Fruit fly (Drosophila melanogaster) whole organism, prepupa: ENCODE results near the gene kek6.
A peak's percentile ranks its signal among the peaks of the same experiment; 100 is the strongest.

ENCODE experiments used
- Blimp-1 ChIP-seq: fragments of 200-800 bp; sonication (Bioruptor generic); optimal IDR thresholded peaks from 3 replicates; lab custom pipeline; 2017; ENCODE audit warnings: missing biosample characterization, missing genetic modification characterization, mild to moderate bottlenecking, moderate library complexity, missing genetic modification reagents
- CG10631 ChIP-seq: fragments of 200-800 bp; sonication (Bioruptor generic); optimal IDR thresholded peaks from 2 replicates; lab custom pipeline; 2016; ENCODE audit warnings: missing biosample characterization, missing genetic modification characterization
- CG11294 ChIP-seq: fragments of 200-800 bp; sonication (Bioruptor generic); IDR thresholded peaks from 2 replicates; pipeline ENCODE4 v1.3.6; 2022; ENCODE audit warnings: missing biosample characterization, missing genetic modification characterization
- CG11762 ChIP-seq: fragments of 200-800 bp; sonication (Bioruptor generic); optimal IDR thresholded peaks from 3 replicates; lab custom pipeline; 2016; ENCODE audit warnings: missing biosample characterization, missing genetic modification characterization; ENCODE audit not compliant: insufficient read depth
- CG15336 ChIP-seq: fragments of 200-800 bp; sonication (Bioruptor generic); IDR thresholded peaks from 2 replicates; pipeline ENCODE4 v1.3.6; 2022; ENCODE audit warnings: missing biosample characterization, missing genetic modification characterization
- CG1621 ChIP-seq: fragments of 200-800 bp; sonication (Bioruptor generic); optimal IDR thresholded peaks from 3 replicates; lab custom pipeline; 2018; ENCODE audit warnings: missing biosample characterization, mild to moderate bottlenecking, missing genetic modification characterization
- CG16779 ChIP-seq: fragments of 200-800 bp; sonication (Bioruptor generic); optimal IDR thresholded peaks from 3 replicates; lab custom pipeline; 2017; ENCODE audit warnings: missing biosample characterization, mild to moderate bottlenecking, missing genetic modification characterization
- CG3032 ChIP-seq: fragments of 200-800 bp; optimal IDR thresholded peaks from 2 replicates; lab custom pipeline; 2019; ENCODE audit warnings: missing biosample characterization, mild to moderate bottlenecking, missing genetic modification characterization, moderate library complexity
- CG32006 ChIP-seq: fragments of 200-800 bp; sonication (Bioruptor generic); optimal IDR thresholded peaks from 3 replicates; lab custom pipeline; 2017; ENCODE audit warnings: missing biosample characterization, mild to moderate bottlenecking, missing genetic modification characterization
- CG3919 ChIP-seq: fragments of 200-800 bp; sonication (Bioruptor generic); optimal IDR thresholded peaks from 3 replicates; lab custom pipeline; 2016; ENCODE audit warnings: missing biosample characterization, missing genetic modification characterization
- CG6163 ChIP-seq: fragments of 200-800 bp; sonication (Bioruptor generic); IDR thresholded peaks from 3 replicates; pipeline ENCODE4 v1.3.6; 2022; ENCODE audit warnings: missing biosample characterization, missing genetic modification characterization
- CG6792 ChIP-seq: fragments of 200-800 bp; sonication (Bioruptor generic); optimal IDR thresholded peaks from 3 replicates; lab custom pipeline; 2016; ENCODE audit warnings: missing biosample characterization, missing genetic modification characterization
- CG6808 ChIP-seq: fragments of 200-800 bp; sonication (Bioruptor generic); optimal IDR thresholded peaks from 3 replicates; lab custom pipeline; 2017; ENCODE audit warnings: missing biosample characterization, missing genetic modification characterization, mild to moderate bottlenecking, moderate library complexity, missing genetic modification reagents
- CG7368 ChIP-seq: fragments of 200-800 bp; sonication (Bioruptor generic); optimal IDR thresholded peaks from 3 replicates; lab custom pipeline; 2016; ENCODE audit warnings: missing biosample characterization, missing genetic modification characterization
- CG8319 ChIP-seq: fragments of 200-800 bp; sonication (Bioruptor generic); optimal IDR thresholded peaks from 3 replicates; lab custom pipeline; 2016; ENCODE audit warnings: missing biosample characterization, missing genetic modification characterization
- CG9139 ChIP-seq: fragments of 200-800 bp; sonication (Bioruptor generic); optimal IDR thresholded peaks from 3 replicates; lab custom pipeline; 2017; ENCODE audit warnings: missing biosample characterization, mild to moderate bottlenecking, missing genetic modification characterization
- Eip75B ChIP-seq: fragments of 200-800 bp; sonication (Bioruptor generic); optimal IDR thresholded peaks from 3 replicates; lab custom pipeline; 2016; ENCODE audit warnings: missing biosample characterization, missing genetic modification characterization
- Eip78C ChIP-seq: fragments of 200-800 bp; sonication (Bioruptor generic); peaks from one replicate; lab custom pipeline; 2016; ENCODE audit warnings: missing biosample characterization, missing genetic modification characterization
- Eip93F ChIP-seq: fragments of 200-800 bp; sonication (Bioruptor generic); optimal IDR thresholded peaks from 2 replicates; lab custom pipeline; 2016; ENCODE audit warnings: missing biosample characterization, mild to moderate bottlenecking, missing genetic modification characterization
- Ets21C ChIP-seq: fragments of 200-800 bp; sonication (Bioruptor generic); optimal IDR thresholded peaks from 3 replicates; lab custom pipeline; 2016; ENCODE audit warnings: missing biosample characterization, missing genetic modification characterization
- Gug ChIP-seq: fragments of 200-800 bp; sonication (Bioruptor generic); IDR thresholded peaks from 2 replicates; pipeline ENCODE4 v1.3.6; 2022; ENCODE audit warnings: missing biosample characterization, missing genetic modification characterization
- Hr38 ChIP-seq: sonication (Bioruptor generic); optimal IDR thresholded peaks from 2 replicates; lab custom pipeline; 2016; ENCODE audit warnings: missing biosample characterization, missing genetic modification characterization
- Hr39 ChIP-seq: fragments of 200-800 bp; sonication (Bioruptor generic); optimal IDR thresholded peaks from 2 replicates; lab custom pipeline; 2016; ENCODE audit warnings: missing biosample characterization, missing genetic modification characterization
- Hr4 ChIP-seq: fragments of 200-800 bp; sonication (Bioruptor generic); optimal IDR thresholded peaks from 3 replicates; lab custom pipeline; 2016; ENCODE audit warnings: missing biosample characterization, missing genetic modification characterization
- Lpt ChIP-seq: fragments of 200-800 bp; sonication (Bioruptor generic); optimal IDR thresholded peaks from 3 replicates; lab custom pipeline; 2016; ENCODE audit warnings: missing biosample characterization, missing genetic modification characterization
- Met ChIP-seq: fragments of 200-800 bp; sonication (Bioruptor generic); optimal IDR thresholded peaks from 3 replicates; lab custom pipeline; 2016; ENCODE audit warnings: missing biosample characterization, missing genetic modification characterization
- OdsH ChIP-seq: fragments of 200-800 bp; sonication (Bioruptor generic); optimal IDR thresholded peaks from 3 replicates; lab custom pipeline; 2016; ENCODE audit warnings: missing biosample characterization, missing genetic modification characterization
- Smox ChIP-seq: fragments of 200-800 bp; sonication (Bioruptor generic); optimal IDR thresholded peaks from 3 replicates; lab custom pipeline; 2016; ENCODE audit warnings: missing biosample characterization, missing genetic modification characterization
- Sox102F ChIP-seq: fragments of 200-800 bp; sonication (Bioruptor generic); optimal IDR thresholded peaks from 2 replicates; lab custom pipeline; 2016; ENCODE audit warnings: missing biosample characterization, mild to moderate bottlenecking, missing genetic modification characterization
- achi ChIP-seq: fragments of 200-800 bp; sonication (Bioruptor generic); optimal IDR thresholded peaks from 3 replicates; lab custom pipeline; 2016; ENCODE audit warnings: missing biosample characterization, missing genetic modification characterization
- acj6 ChIP-seq: fragments of 200-800 bp; sonication (Bioruptor generic); optimal IDR thresholded peaks from 3 replicates; lab custom pipeline; 2016; ENCODE audit warnings: missing biosample characterization, missing genetic modification characterization
- cyc ChIP-seq: fragments of 200-800 bp; sonication (Bioruptor generic); optimal IDR thresholded peaks from 3 replicates; lab custom pipeline; 2016; ENCODE audit warnings: missing biosample characterization, missing genetic modification characterization
- dac ChIP-seq: fragments of 200-800 bp; sonication (Bioruptor generic); optimal IDR thresholded peaks from 2 replicates; lab custom pipeline; 2017; ENCODE audit warnings: missing biosample characterization, mild to moderate bottlenecking, missing genetic modification characterization
- dsx ChIP-seq: fragments of 200-800 bp; optimal IDR thresholded peaks from 3 replicates; lab custom pipeline; 2019; ENCODE audit warnings: missing biosample characterization, mild to moderate bottlenecking, missing genetic modification characterization, moderate library complexity; ENCODE audit not compliant: poor library complexity, severe bottlenecking
- eg ChIP-seq: fragments of 200-800 bp; sonication (Bioruptor generic); IDR thresholded peaks from 3 replicates; pipeline ENCODE4 v1.3.6; 2022; ENCODE audit warnings: missing biosample characterization, missing genetic modification characterization
- esn ChIP-seq: fragments of 200-800 bp; sonication (Bioruptor generic); optimal IDR thresholded peaks from 2 replicates; lab custom pipeline; 2016; ENCODE audit warnings: missing biosample characterization, mild to moderate bottlenecking, missing genetic modification characterization, moderate library complexity
- fd59A ChIP-seq: fragments of 200-800 bp; sonication (Bioruptor generic); optimal IDR thresholded peaks from 2 replicates; lab custom pipeline; 2017; ENCODE audit warnings: missing biosample characterization, mild to moderate bottlenecking, missing genetic modification characterization, missing genetic modification reagents
- fd85E ChIP-seq: fragments of 200-800 bp; sonication (Bioruptor generic); optimal IDR thresholded peaks from 3 replicates; lab custom pipeline; 2016; ENCODE audit warnings: missing biosample characterization, missing genetic modification characterization
- lz ChIP-seq: fragments of 200-800 bp; sonication (Bioruptor generic); optimal IDR thresholded peaks from 3 replicates; lab custom pipeline; 2016; ENCODE audit warnings: missing biosample characterization, missing genetic modification characterization
- net ChIP-seq: fragments of 200-800 bp; sonication (Bioruptor generic); optimal IDR thresholded peaks from 3 replicates; lab custom pipeline; 2016; ENCODE audit warnings: missing biosample characterization, missing genetic modification characterization
- pdm3 ChIP-seq: fragments of 200-800 bp; sonication (Bioruptor generic); optimal IDR thresholded peaks from 3 replicates; lab custom pipeline; 2016; ENCODE audit warnings: missing biosample characterization, missing genetic modification characterization
- salr ChIP-seq, 2 experiments: fragments of 200-800 bp; sonication (Bioruptor generic); optimal IDR thresholded peaks; 3 replicates each; lab custom pipeline; 2016 to 2018; ENCODE audit warnings: missing biosample characterization in 2 of 2, missing genetic modification characterization in 2 of 2, mild to moderate bottlenecking in 1 of 2
- spab ChIP-seq: fragments of 200-800 bp; sonication (Bioruptor generic); optimal IDR thresholded peaks from 2 replicates; lab custom pipeline; 2017; ENCODE audit warnings: missing biosample characterization, mild to moderate bottlenecking, missing genetic modification characterization, missing genetic modification reagents
- ss ChIP-seq, 2 experiments: fragments of 200-800 bp; sonication (Bioruptor generic); optimal IDR thresholded peaks; 2 replicates in 1 of 2; 3 replicates in 1 of 2; lab custom pipeline; 2017 to 2018; ENCODE audit warnings: mild to moderate bottlenecking in 2 of 2, missing biosample characterization in 2 of 2, missing genetic modification characterization in 2 of 2, moderate library complexity in 1 of 2
- svp ChIP-seq: fragments of 200-800 bp; sonication (Bioruptor generic); peaks from one replicate; lab custom pipeline; 2016; ENCODE audit warnings: missing biosample characterization, missing genetic modification characterization
- vri ChIP-seq: fragments of 200-800 bp; sonication (Bioruptor generic); optimal IDR thresholded peaks from 3 replicates; lab custom pipeline; 2016; ENCODE audit warnings: missing biosample characterization, mild to moderate bottlenecking, missing genetic modification characterization

The kek6 gene

dm6 chr3R:31687782-31688181 is 65.8 kb downstream of the kek6 start (continued):
- TF ChIP-seq Hr39 (GFP tag; lab: Kevin White, UChicago) (peak; percentile 76), eg (GFP tag; lab: Robert Waterston, UW) (peak; percentile 82), Smox (GFP tag; lab: Kevin White, UChicago) (peak; percentile 66), lz (GFP tag; lab: Kevin White, UChicago) (peak; percentile 73), Eip93F (GFP tag; lab: Kevin White, UChicago) (no peak), CG9139 (GFP tag; lab: Kevin White, UChicago) (no peak), vri (GFP tag; lab: Kevin White, UChicago) (no peak), CG7368 (GFP tag; lab: Kevin White, UChicago) (no peak), CG16779 (tag; lab: Kevin White, UChicago) (no peak), Eip75B (GFP tag; lab: Kevin White, UChicago) (peak; percentile 61), CG11762 (GFP tag; lab: Kevin White, UChicago) (no peak), Met (GFP tag; lab: Kevin White, UChicago) (peak; percentile 79), Gug (peak; percentile 56; the same call in 1 of the 2 replicates), Sox102F (GFP tag; lab: Kevin White, UChicago) (peak; percentile 77), CG6792 (GFP tag; lab: Kevin White, UChicago) (peak; percentile 41), Eip78C (GFP tag; lab: Kevin White, UChicago) (peak; percentile 91), net (GFP tag; lab: Kevin White, UChicago) (peak; percentile 40), CG3919 (GFP tag; lab: Kevin White, UChicago) (peak; percentile 68), CG3032 (no peak), CG10631 (peak; percentile 37), esn (GFP tag; lab: Kevin White, UChicago) (peak; percentile 73), fd59A (GFP tag; lab: Kevin White, UChicago) (no peak), ss (GFP tag; optimal IDR thresholded peaks at IDR 0.05; lab: Kevin White, UChicago) (no peak), dac (GFP tag; lab: Kevin White, UChicago) (peak; percentile 45), Hr4 (GFP tag; lab: Kevin White, UChicago) (peak; percentile 66), CG6163 (peak; percentile 86), spab (GFP tag; lab: Kevin White, UChicago) (no peak), CG32006 (GFP tag; lab: Kevin White, UChicago) (peak; percentile 76), cyc (peak; percentile 63), acj6 (peak; percentile 73)

- TF ChIP-seq Lpt (GFP tag; lab: Kevin White, UChicago) (no peak), eg (GFP tag; lab: Robert Waterston, UW) (no peak), CG7368 (GFP tag; lab: Kevin White, UChicago) (peak; percentile 44), Blimp-1 (GFP tag; lab: Kevin White, UChicago) (peak; percentile 27), acj6 (peak; percentile 63), pdm3 (GFP tag; lab: Kevin White, UChicago) (peak; percentile 67), Eip78C (GFP tag; lab: Kevin White, UChicago) (peak; percentile 88), Smox (GFP tag; lab: Kevin White, UChicago) (peak; percentile 68), Ets21C (GFP tag; lab: Kevin White, UChicago) (peak; percentile 27), CG8319 (GFP tag; lab: Kevin White, UChicago) (peak; percentile 9), fd85E (GFP tag; lab: Kevin White, UChicago) (no peak), dsx (peak; percentile 7), svp (GFP tag; lab: Kevin White, UChicago) (peak; percentile 76), OdsH (GFP tag; lab: Kevin White, UChicago) (peak; percentile 67), Gug (no peak), CG6808 (GFP tag; lab: Kevin White, UChicago) (peak; percentile 14), achi (peak; percentile 62), Hr4 (GFP tag; lab: Kevin White, UChicago) (peak; percentile 70), CG16779 (tag; lab: Kevin White, UChicago) (no peak), CG11762 (GFP tag; lab: Kevin White, UChicago) (peak; percentile 39), Hr38 (GFP tag; lab: Kevin White, UChicago) (no peak), salr (GFP tag; optimal IDR thresholded peaks at IDR 0.05; lab: Kevin White, UChicago) (peak in 1 of 2 experiments; percentile 59), fd59A (GFP tag; lab: Kevin White, UChicago) (peak; percentile 45), CG15336 (GFP tag; lab: Robert Waterston, UW) (no peak), CG1621 (tag; lab: Kevin White, UChicago) (peak; percentile 12), dac (GFP tag; lab: Kevin White, UChicago) (no peak), vri (GFP tag; lab: Kevin White, UChicago) (no peak), Sox102F (GFP tag; lab: Kevin White, UChicago) (peak; percentile 54), CG11294 (GFP tag; lab: Robert Waterston, UW) (no peak), Hr39 (GFP tag; lab: Kevin White, UChicago) (peak; percentile 58)
Measured at dm6 chr3R:31688671-31689642, 67.0 kb downstream of the kek6 start.
